Fruit fly (Drosophila melanogaster): ENCODE results near the gene Cht6.

DNA sequence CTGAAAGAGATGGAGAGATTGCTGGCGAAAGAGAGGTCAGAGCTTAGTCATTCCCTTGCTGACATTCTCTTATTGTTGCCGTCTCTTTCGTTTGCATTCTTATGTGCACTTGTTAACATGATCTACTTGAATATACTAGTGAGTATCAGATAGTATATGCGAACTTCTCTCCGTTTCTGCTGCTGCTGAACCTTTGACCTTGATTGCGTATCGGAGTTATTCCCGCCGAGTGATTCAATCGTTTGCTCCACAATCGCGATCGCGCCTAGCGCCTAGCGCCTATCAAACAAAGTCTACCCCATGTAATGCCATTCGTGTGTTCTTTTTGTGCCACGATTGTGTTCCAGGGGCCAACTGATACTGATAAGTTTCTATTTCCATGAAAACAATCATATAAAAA lies 72.5 kb downstream of the Cht6 start:
- no peak for TF ChIP-seq CG14655 (GFP tag; optimal IDR thresholded peaks at IDR 0.05)
- TF ChIP-seq CG13204 (GFP tag; optimal IDR thresholded peaks at IDR 0.05), result no peak
- no peak for TF ChIP-seq Ets98B (GFP tag; IDR thresholded peaks at IDR 0.05)
- TF ChIP-seq CG8159 (tag; optimal IDR thresholded peaks at IDR 0.05), result no peak
- TF ChIP-seq CG4496 (GFP tag; IDR thresholded peaks at IDR 0.05), result no peak
- no peak for TF ChIP-seq CG9948 (tag; optimal IDR thresholded peaks at IDR 0.05)
- TF ChIP-seq CG10348 (GFP tag; IDR thresholded peaks at IDR 0.05), result no peak
- TF ChIP-seq EcR (GFP tag; optimal IDR thresholded peaks at IDR 0.05), result peak; percentile 10
- TF ChIP-seq D1 (tag; optimal IDR thresholded peaks at IDR 0.05), result no peak
- TF ChIP-seq CG32121 (GFP tag; IDR thresholded peaks at IDR 0.05), result no peak
- TF ChIP-seq fd96Ca (GFP tag; IDR thresholded peaks at IDR 0.05), result no peak
- no peak for TF ChIP-seq CG17806 (tag; optimal IDR thresholded peaks at IDR 0.05)
- TF ChIP-seq rn (GFP tag; IDR thresholded peaks at IDR 0.05), result no peak
- TF ChIP-seq Pif1A (GFP tag; optimal IDR thresholded peaks at IDR 0.05), result no peak
